Worm (Caenorhabditis elegans) whole organism, young adult: ENCODE data around the gene nhr-142.

Source experiments
- B0261.1 ChIP-seq: sonication (generic microtip); optimal IDR thresholded peaks from 2 replicates; lab custom pipeline; 2016; ENCODE audit warnings: mild to moderate bottlenecking, missing genetic modification characterization, moderate library complexity, missing compliant biosample characterization
- C17E4.6 ChIP-seq: fragments of 200-800 bp; sonication (Bioruptor generic); IDR thresholded peaks from 2 replicates; pipeline ENCODE4 v1.3.6; 2022; ENCODE audit warnings: missing genetic modification reagents, missing genetic modification characterization, missing compliant biosample characterization
- F10E7.11 ChIP-seq: sonication (generic microtip); optimal IDR thresholded peaks from 2 replicates; lab custom pipeline; 2017; ENCODE audit warnings: mild to moderate bottlenecking, missing genetic modification characterization, moderate library complexity, missing compliant biosample characterization
- F39B2.1 ChIP-seq: fragments of 200-800 bp; sonication (Bioruptor generic); IDR thresholded peaks from 2 replicates; pipeline ENCODE4 v1.3.6; 2022; ENCODE audit warnings: missing genetic modification reagents, missing genetic modification characterization, missing compliant biosample characterization
- F52B5.7 ChIP-seq: sonication (generic microtip); optimal IDR thresholded peaks from 2 replicates; lab custom pipeline; 2016; ENCODE audit warnings: mild to moderate bottlenecking, missing genetic modification characterization, missing compliant biosample characterization
- F57A8.1 ChIP-seq: fragments of 200-800 bp; sonication (Bioruptor generic); optimal IDR thresholded peaks from 2 replicates; lab custom pipeline; 2018; ENCODE audit warnings: mild to moderate bottlenecking, missing genetic modification characterization, moderate library complexity, missing compliant biosample characterization
- T26A5.8 ChIP-seq: sonication (generic microtip); optimal IDR thresholded peaks from 2 replicates; lab custom pipeline; 2016; ENCODE audit warnings: missing genetic modification characterization, missing compliant biosample characterization
- Y79H2A.3 ChIP-seq: fragments of 200-800 bp; sonication (Bioruptor generic); conservative IDR thresholded peaks from 2 replicates; pipeline ENCODE4 v1.3.6; 2022; ENCODE audit warnings: missing genetic modification reagents, missing genetic modification characterization, missing compliant biosample characterization
- Y95B8A.8 ChIP-seq: fragments of 200-800 bp; sonication (Bioruptor generic); IDR thresholded peaks from 2 replicates; pipeline ENCODE4 v1.3.6; 2022; ENCODE audit warnings: missing genetic modification reagents, missing genetic modification characterization, missing compliant biosample characterization
- akir-1 ChIP-seq: fragments of 200-800 bp; sonication (Bioruptor generic); optimal IDR thresholded peaks from 2 replicates; lab custom pipeline; 2018; ENCODE audit warnings: mild to moderate bottlenecking, missing genetic modification characterization, moderate library complexity, missing compliant biosample characterization
- aptf-3 ChIP-seq: fragments of 200-800 bp; sonication (Bioruptor generic); IDR thresholded peaks from 2 replicates; pipeline ENCODE4 v1.3.6; 2022; ENCODE audit warnings: missing genetic modification characterization, missing compliant biosample characterization
- attf-3 ChIP-seq: fragments of 200-800 bp; sonication (Bioruptor generic); conservative IDR thresholded peaks from 2 replicates; pipeline ENCODE4 v1.3.6; 2022; ENCODE audit warnings: missing genetic modification reagents, missing genetic modification characterization, missing compliant biosample characterization
- bed-1 ChIP-seq: fragments of 200-800 bp; sonication (Bioruptor generic); IDR thresholded peaks from 2 replicates; pipeline ENCODE4 v1.3.6; 2022; ENCODE audit warnings: missing genetic modification reagents, missing genetic modification characterization, missing compliant biosample characterization
- bed-2 ChIP-seq: fragments of 200-800 bp; sonication (Bioruptor generic); IDR thresholded peaks from 2 replicates; pipeline ENCODE4 v1.3.6; 2022; ENCODE audit warnings: missing genetic modification reagents, missing genetic modification characterization, missing compliant biosample characterization
- cebp-2 ChIP-seq: fragments of 200-800 bp; sonication (Bioruptor generic); IDR thresholded peaks from 2 replicates; pipeline ENCODE4 v1.3.6; 2022; ENCODE audit warnings: missing genetic modification characterization, missing compliant biosample characterization
- ceh-40 ChIP-seq: fragments of 200-800 bp; sonication (Bioruptor generic); IDR thresholded peaks from 2 replicates; pipeline ENCODE4 v1.3.6; 2022; ENCODE audit warnings: missing genetic modification characterization, missing compliant biosample characterization
- ceh-58 ChIP-seq: fragments of 200-800 bp; sonication (Bioruptor generic); IDR thresholded peaks from 2 replicates; pipeline ENCODE4 v1.3.6; 2022; ENCODE audit warnings: missing genetic modification characterization, missing compliant biosample characterization
- ceh-91 ChIP-seq: fragments of 200-800 bp; sonication (Bioruptor generic); IDR thresholded peaks from 2 replicates; pipeline ENCODE4 v1.3.6; 2022; ENCODE audit warnings: missing genetic modification reagents, missing genetic modification characterization, missing compliant biosample characterization
- chd-7 ChIP-seq: sonication (generic microtip); optimal IDR thresholded peaks from 2 replicates; lab custom pipeline; 2016; ENCODE audit warnings: mild to moderate bottlenecking, missing genetic modification characterization, moderate library complexity, missing compliant biosample characterization
- dox-1 ChIP-seq: fragments of 200-800 bp; sonication (Bioruptor generic); IDR thresholded peaks from 2 replicates; pipeline ENCODE4 v1.3.6; 2022; ENCODE audit warnings: missing genetic modification reagents, missing genetic modification characterization, missing compliant biosample characterization
- dpff-1 ChIP-seq: sonication (generic microtip); optimal IDR thresholded peaks from 2 replicates; lab custom pipeline; 2017; ENCODE audit warnings: mild to moderate bottlenecking, missing genetic modification characterization, missing compliant biosample characterization
- ekl-4 ChIP-seq: fragments of 200-800 bp; sonication (Bioruptor generic); IDR thresholded peaks from 2 replicates; pipeline ENCODE4 v1.3.6; 2022; ENCODE audit warnings: missing genetic modification reagents, missing genetic modification characterization, missing compliant biosample characterization
- him-1 ChIP-seq: sonication (generic microtip); optimal IDR thresholded peaks from 2 replicates; lab custom pipeline; 2016; ENCODE audit warnings: missing genotype, missing genetic modification reagents, missing genetic modification characterization, missing compliant biosample characterization
- hlh-12 ChIP-seq: sonication (generic microtip); optimal IDR thresholded peaks from 2 replicates; lab custom pipeline; 2016; ENCODE audit warnings: missing genetic modification characterization, missing compliant biosample characterization
- hlh-26 ChIP-seq: fragments of 200-800 bp; sonication (Bioruptor generic); conservative IDR thresholded peaks from 2 replicates; pipeline ENCODE4 v1.3.6; 2022; ENCODE audit warnings: missing genetic modification reagents, missing genetic modification characterization, missing compliant biosample characterization
- hmg-20 ChIP-seq: fragments of 200-800 bp; sonication (Bioruptor generic); IDR thresholded peaks from 2 replicates; pipeline ENCODE4 v1.3.6; 2022; ENCODE audit warnings: missing genetic modification reagents, missing genetic modification characterization, missing compliant biosample characterization
- let-526 ChIP-seq: fragments of 200-800 bp; sonication (Bioruptor generic); IDR thresholded peaks from 2 replicates; pipeline ENCODE4 v1.3.6; 2022; ENCODE audit warnings: missing genetic modification reagents, missing genetic modification characterization, missing compliant biosample characterization
- lin-26 ChIP-seq: fragments of 200-800 bp; sonication (Bioruptor generic); IDR thresholded peaks from 2 replicates; pipeline ENCODE4 v1.3.6; 2022; ENCODE audit warnings: missing genetic modification reagents, missing genetic modification characterization, missing compliant biosample characterization
- lin-35 ChIP-seq, 3 experiments: fragments of 150-350 bp in 2 of 3; sonication (generic microtip) in 1 of 3; optimal IDR thresholded peaks; 2 replicates each; lab custom pipeline; 2014 to 2018; ENCODE audit warnings: missing biosample characterization in 3 of 3, missing genetic modification characterization in 3 of 3, missing genetic modification reagents in 3 of 3
- lin-54 ChIP-seq: fragments of 200-800 bp; sonication (Bioruptor generic); optimal IDR thresholded peaks from 2 replicates; lab custom pipeline; 2018; ENCODE audit warnings: mild to moderate bottlenecking, missing genetic modification characterization, missing compliant biosample characterization
- lsy-27 ChIP-seq: sonication (generic microtip); optimal IDR thresholded peaks from 2 replicates; lab custom pipeline; 2017; ENCODE audit warnings: missing genetic modification characterization, mild to moderate bottlenecking, missing compliant biosample characterization, antibody characterized with exemption, missing genotype, borderline replicate concordance; ENCODE audit not compliant: insufficient read depth
- madf-3 ChIP-seq: fragments of 200-800 bp; sonication (Bioruptor generic); IDR thresholded peaks from 2 replicates; pipeline ENCODE4 v1.3.6; 2022; ENCODE audit warnings: missing genetic modification reagents, missing genetic modification characterization, missing compliant biosample characterization
- madf-6 ChIP-seq: fragments of 200-800 bp; sonication (Bioruptor generic); IDR thresholded peaks from 2 replicates; pipeline ENCODE4 v1.3.6; 2022; ENCODE audit warnings: missing genetic modification reagents, missing genetic modification characterization, missing compliant biosample characterization
- nfyb-1 ChIP-seq: fragments of 200-800 bp; sonication (Bioruptor generic); IDR thresholded peaks from 2 replicates; pipeline ENCODE4 v1.3.6; 2022; ENCODE audit warnings: missing genetic modification reagents, missing genetic modification characterization, missing compliant biosample characterization
- nhr-120 ChIP-seq: fragments of 200-800 bp; sonication (Bioruptor generic); IDR thresholded peaks from 2 replicates; pipeline ENCODE4 v1.3.6; 2022; ENCODE audit warnings: missing genetic modification characterization, missing compliant biosample characterization
- nhr-80 ChIP-seq: sonication (generic microtip); optimal IDR thresholded peaks from 2 replicates; lab custom pipeline; 2016; ENCODE audit warnings: missing genetic modification characterization, missing compliant biosample characterization
- nhr-90 ChIP-seq: sonication (generic microtip); optimal IDR thresholded peaks from 2 replicates; lab custom pipeline; 2016; ENCODE audit warnings: missing genotype, mild to moderate bottlenecking, missing genetic modification characterization, missing compliant biosample characterization
- pbrm-1 ChIP-seq: fragments of 200-800 bp; sonication (Bioruptor generic); IDR thresholded peaks from 2 replicates; pipeline ENCODE4 v1.3.6; 2022; ENCODE audit warnings: missing genetic modification reagents, missing genetic modification characterization, missing compliant biosample characterization
- sdz-38 ChIP-seq: sonication (generic microtip); optimal IDR thresholded peaks from 2 replicates; lab custom pipeline; 2016; ENCODE audit warnings: missing genotype, missing genetic modification characterization, missing compliant biosample characterization
- snpc-1.1 ChIP-seq: sonication (generic microtip); optimal IDR thresholded peaks from 2 replicates; lab custom pipeline; 2017; ENCODE audit warnings: missing genetic modification characterization, mild to moderate bottlenecking, missing compliant biosample characterization, antibody characterized with exemption, moderate library complexity, missing genotype, missing genetic modification reagents; ENCODE audit not compliant: insufficient read depth
- snpc-1.3 ChIP-seq: sonication (generic microtip); optimal IDR thresholded peaks from 2 replicates; lab custom pipeline; 2017; ENCODE audit warnings: missing genetic modification characterization, mild to moderate bottlenecking, missing compliant biosample characterization, antibody characterized with exemption, moderate library complexity, missing genotype, missing genetic modification reagents; ENCODE audit not compliant: insufficient read depth
- snpc-3.4 ChIP-seq: sonication (generic microtip); optimal IDR thresholded peaks from 2 replicates; lab custom pipeline; 2017; ENCODE audit warnings: missing genetic modification characterization, mild to moderate bottlenecking, missing compliant biosample characterization, antibody characterized with exemption, moderate library complexity, missing genotype, missing genetic modification reagents
- sptf-2 ChIP-seq: fragments of 200-800 bp; sonication (Bioruptor generic); optimal IDR thresholded peaks from 2 replicates; lab custom pipeline; 2018; ENCODE audit warnings: mild to moderate bottlenecking, missing genetic modification characterization, missing compliant biosample characterization
- tbx-9 ChIP-seq: sonication (generic microtip); optimal IDR thresholded peaks from 2 replicates; lab custom pipeline; 2016; ENCODE audit warnings: borderline replicate concordance, missing genetic modification characterization, inconsistent platforms, missing compliant biosample characterization
- tlf-1 ChIP-seq: fragments of 200-800 bp; sonication (Bioruptor generic); optimal IDR thresholded peaks from 2 replicates; lab custom pipeline; 2018; ENCODE audit warnings: mild to moderate bottlenecking, missing genetic modification characterization, missing compliant biosample characterization
- unc-62 ChIP-seq: fragments of 150-350 bp; optimal IDR thresholded peaks from 2 replicates; lab custom pipeline; 2014; ENCODE audit warnings: missing biosample characterization, missing genetic modification reagents, missing genetic modification characterization
- xnd-1 ChIP-seq: sonication (generic microtip); optimal IDR thresholded peaks from 2 replicates; lab custom pipeline; 2016; ENCODE audit warnings: missing genotype, missing genetic modification reagents, missing genetic modification characterization, missing compliant biosample characterization
- ztf-22 ChIP-seq: fragments of 200-800 bp; sonication (Bioruptor generic); optimal IDR thresholded peaks from 2 replicates; lab custom pipeline; 2018; ENCODE audit warnings: mild to moderate bottlenecking, missing genetic modification characterization, moderate library complexity, missing compliant biosample characterization
- ztf-26 ChIP-seq: sonication (generic microtip); optimal IDR thresholded peaks from 2 replicates; lab custom pipeline; 2017; ENCODE audit warnings: missing genetic modification characterization, missing compliant biosample characterization

The nhr-142 gene

ce11 chrV:5832799-5833198, 42.4 kb upstream of the nhr-142 start (continued):
- TF ChIP-seq T26A5.8 (no peak), sptf-2 (GFP tag; lab: Kevin White, UChicago) (no peak), sdz-38 (no peak), attf-3 (GFP tag; lab: Robert Waterston, UW) (no peak), cebp-2 (GFP tag; lab: Robert Waterston, UW) (no peak), ceh-58 (GFP tag; lab: Robert Waterston, UW) (0 out of 2 replicates have a peak, but pooled peaks have one; percentile 18), nhr-120 (no peak), F39B2.1 (GFP tag; lab: Robert Waterston, UW) (no peak), lsy-27 (no peak), him-1 (tag; lab: Kevin White, UChicago) (no peak), xnd-1 (tag; lab: Kevin White, UChicago) (no peak), akir-1 (no peak), bed-1 (no peak), dpff-1 (tag; lab: Kevin White, UChicago) (no peak), B0261.1 (tag; lab: Kevin White, UChicago) (no peak), Y79H2A.3 (GFP tag; lab: Robert Waterston, UW) (peak; percentile 64; the same call in 1 of the 2 replicates), F10E7.11 (tag; lab: Kevin White, UChicago) (no peak), Y95B8A.8 (GFP tag; lab: Robert Waterston, UW) (no peak), lin-35 (GFP tag; optimal IDR thresholded peaks at IDR 0.05; lab: Kevin White, UChicago) (no peak), aptf-3 (GFP tag; lab: Robert Waterston, UW) (no peak), F52B5.7 (tag; lab: Kevin White, UChicago) (no peak), unc-62 (GFP tag; lab: Kevin White, UChicago) (no peak), dox-1 (no peak), hmg-20 (no peak), lin-54 (GFP tag; lab: Kevin White, UChicago) (peak; percentile 15), let-526 (GFP tag; lab: Robert Waterston, UW) (no peak), snpc-1.1 (tag; lab: Kevin White, UChicago) (no peak), lin-26 (GFP tag; lab: Robert Waterston, UW) (peak; percentile 50; the same call in 1 of the 2 replicates), ceh-91 (GFP tag; lab: Robert Waterston, UW) (no peak), hlh-26 (GFP tag; lab: Robert Waterston, UW) (no peak), ztf-26 (tag; lab: Kevin White, UChicago) (peak; percentile 0), madf-6 (GFP tag; lab: Robert Waterston, UW) (peak; percentile 58), snpc-1.3 (no peak), ztf-22 (GFP tag; lab: Kevin White, UChicago) (no peak), tbx-9 (tag; lab: Kevin White, UChicago) (no peak), chd-7 (tag; lab: Kevin White, UChicago) (no peak), nhr-90 (tag; lab: Kevin White, UChicago) (no peak), F57A8.1 (no peak), ekl-4 (GFP tag; lab: Robert Waterston, UW) (peak; percentile 62; the same call in 1 of the 2 replicates), tlf-1 (GFP tag; lab: Kevin White, UChicago) (no peak), pbrm-1 (GFP tag; lab: Robert Waterston, UW) (no peak), nhr-80 (tag; lab: Kevin White, UChicago) (no peak), ceh-40 (GFP tag; lab: Robert Waterston, UW) (no peak), C17E4.6 (no peak), bed-2 (GFP tag; lab: Robert Waterston, UW) (no peak), nfyb-1 (GFP tag; lab: Robert Waterston, UW) (peak; percentile 55; the same call in 1 of the 2 replicates), snpc-3.4 (tag; lab: Kevin White, UChicago) (no peak), madf-3 (0 out of 2 replicates have a peak, but pooled peaks have one; percentile 38), hlh-12 (tag; lab: Kevin White, UChicago) (no peak)
